Worm (Caenorhabditis elegans) whole organism, L1 larva: ENCODE data around the gene srh-42.
A peak's percentile ranks its signal among the peaks of the same experiment; 100 is the strongest.

Experiments
- C16A3.4 ChIP-seq: fragments of 150-350 bp; optimal IDR thresholded peaks from 2 replicates; lab custom pipeline; 2014; ENCODE audit warnings: missing biosample characterization, missing genetic modification characterization
- F16B12.6 ChIP-seq: fragments of 150-350 bp; optimal IDR thresholded peaks from 2 replicates; lab custom pipeline; 2014; ENCODE audit warnings: missing biosample characterization, missing genetic modification characterization
- alr-1 ChIP-seq: fragments of 200-800 bp; sonication (Bioruptor generic); optimal IDR thresholded peaks from 2 replicates; lab custom pipeline; 2018; ENCODE audit warnings: borderline replicate concordance, mild to moderate bottlenecking, missing genetic modification characterization, missing compliant biosample characterization
- aly-2 ChIP-seq: fragments of 150-350 bp; optimal IDR thresholded peaks from 2 replicates; lab custom pipeline; 2014; ENCODE audit warnings: missing biosample characterization, missing genetic modification characterization
- blmp-1 ChIP-seq: fragments of 150-350 bp; optimal IDR thresholded peaks from 2 replicates; lab custom pipeline; 2014; ENCODE audit warnings: missing biosample characterization, missing genetic modification characterization
- ceh-63 ChIP-seq: fragments of 200-800 bp; sonication (Bioruptor generic); optimal IDR thresholded peaks from 2 replicates; lab custom pipeline; 2018; ENCODE audit warnings: mild to moderate bottlenecking, missing genetic modification characterization, missing compliant biosample characterization
- ceh-8 ChIP-seq: fragments of 200-800 bp; sonication (Bioruptor generic); optimal IDR thresholded peaks from 2 replicates; lab custom pipeline; 2018; ENCODE audit warnings: mild to moderate bottlenecking, missing genetic modification characterization, moderate library complexity, missing compliant biosample characterization
- ceh-88 ChIP-seq: fragments of 200-800 bp; sonication (Bioruptor generic); IDR thresholded peaks from 2 replicates; pipeline ENCODE4 v1.3.6; 2022; ENCODE audit warnings: missing genetic modification characterization, missing compliant biosample characterization
- ceh-90 ChIP-seq: sonication (generic microtip); optimal IDR thresholded peaks from 2 replicates; lab custom pipeline; 2016; ENCODE audit warnings: missing genetic modification characterization, missing compliant biosample characterization
- dpl-1 ChIP-seq, 3 experiments: fragments of 150-350 bp in 2 of 3; sonication (generic microtip) in 1 of 3; optimal IDR thresholded peaks; 2 replicates each; lab custom pipeline; 2014 to 2017; ENCODE audit warnings: missing biosample characterization in 3 of 3, missing genetic modification characterization in 3 of 3, missing genetic modification reagents in 3 of 3
- efl-3 ChIP-seq: fragments of 200-800 bp; sonication (Bioruptor generic); optimal IDR thresholded peaks from 2 replicates; lab custom pipeline; 2018; ENCODE audit warnings: mild to moderate bottlenecking, missing genetic modification characterization, missing compliant biosample characterization
- egl-13 ChIP-seq: sonication (generic microtip); optimal IDR thresholded peaks from 2 replicates; lab custom pipeline; 2016; ENCODE audit warnings: missing genotype, missing genetic modification reagents, missing genetic modification characterization, missing compliant biosample characterization
- elt-2 ChIP-seq: sonication (generic microtip); optimal IDR thresholded peaks from 2 replicates; lab custom pipeline; 2016; ENCODE audit warnings: missing genetic modification characterization, mild to moderate bottlenecking, inconsistent platforms, missing compliant biosample characterization, missing genetic modification reagents
- elt-3 ChIP-seq, 6 experiments: fragments of 150-350 bp in 1 of 6; sonication (generic microtip); optimal IDR thresholded peaks; 2 replicates each; lab custom pipeline; 2017 to 2018; ENCODE audit warnings: missing biosample characterization in 6 of 6, missing genetic modification characterization in 6 of 6, inconsistent platforms in 1 of 6
- ets-5 ChIP-seq: fragments of 200-800 bp; sonication (Bioruptor generic); IDR thresholded peaks from 2 replicates; pipeline ENCODE4 v1.3.6; 2022; ENCODE audit warnings: missing genetic modification characterization, missing compliant biosample characterization
- fkh-4 ChIP-seq: sonication (generic microtip); optimal IDR thresholded peaks from 2 replicates; lab custom pipeline; 2016; ENCODE audit warnings: missing compliant biosample characterization, missing genetic modification characterization, borderline replicate concordance
- fkh-8 ChIP-seq: sonication (generic microtip); optimal IDR thresholded peaks from 2 replicates; lab custom pipeline; 2016; ENCODE audit warnings: mild to moderate bottlenecking, missing genetic modification characterization, missing compliant biosample characterization
- fos-1 ChIP-seq: fragments of 150-350 bp; optimal IDR thresholded peaks from 2 replicates; lab custom pipeline; 2014; ENCODE audit warnings: missing biosample characterization, missing genetic modification characterization
- grh-1 ChIP-seq: fragments of 200-800 bp; sonication (Bioruptor generic); IDR thresholded peaks from 2 replicates; pipeline ENCODE4 v1.3.6; 2022; ENCODE audit warnings: missing genetic modification reagents, missing genetic modification characterization, missing compliant biosample characterization
- hlh-17 ChIP-seq: fragments of 200-800 bp; sonication (Bioruptor generic); optimal IDR thresholded peaks from 2 replicates; lab custom pipeline; 2018; ENCODE audit warnings: missing genetic modification characterization, mild to moderate bottlenecking, missing compliant biosample characterization, moderate library complexity, borderline replicate concordance
- irx-1 ChIP-seq: sonication (generic microtip); optimal IDR thresholded peaks from 2 replicates; lab custom pipeline; 2016; ENCODE audit warnings: missing genetic modification characterization, missing compliant biosample characterization
- isw-1 ChIP-seq: fragments of 200-800 bp; sonication (Bioruptor generic); IDR thresholded peaks from 2 replicates; pipeline ENCODE4 v1.3.6; 2022; ENCODE audit warnings: missing genetic modification characterization, missing compliant biosample characterization
- jun-1 ChIP-seq: fragments of 150-350 bp; optimal IDR thresholded peaks from 2 replicates; lab custom pipeline; 2014; ENCODE audit warnings: missing biosample characterization, missing genetic modification reagents, missing genetic modification characterization
- lin-13 ChIP-seq: fragments of 150-350 bp; optimal IDR thresholded peaks from 2 replicates; lab custom pipeline; 2014; ENCODE audit warnings: missing biosample characterization, missing genetic modification reagents, missing genetic modification characterization
- lin-14 ChIP-seq: fragments of 200-800 bp; sonication (Bioruptor generic); optimal IDR thresholded peaks from 2 replicates; lab custom pipeline; 2018; ENCODE audit warnings: mild to moderate bottlenecking, missing genetic modification characterization, moderate library complexity, missing compliant biosample characterization
- lin-15B ChIP-seq: fragments of 150-350 bp; sonication (generic microtip); optimal IDR thresholded peaks from 3 replicates; lab custom pipeline; 2014; ENCODE audit warnings: missing biosample characterization, missing genetic modification characterization
- lin-35 ChIP-seq, 2 experiments: fragments of 150-350 bp; optimal IDR thresholded peaks; 2 replicates each; lab custom pipeline; 2014; ENCODE audit warnings: missing biosample characterization in 2 of 2, missing genetic modification characterization in 2 of 2, missing genetic modification reagents in 2 of 2
- lin-39 ChIP-seq: fragments of 150-350 bp; optimal IDR thresholded peaks from 2 replicates; lab custom pipeline; 2014; ENCODE audit warnings: missing biosample characterization, missing genetic modification reagents, missing genetic modification characterization
- lsy-2 ChIP-seq, 2 experiments: fragments of 150-350 bp; optimal IDR thresholded peaks; 2 replicates each; lab custom pipeline; 2014; ENCODE audit warnings: missing biosample characterization in 2 of 2, missing genetic modification characterization in 2 of 2
- mdl-1 ChIP-seq, 2 experiments: fragments of 150-350 bp; optimal IDR thresholded peaks; 2 replicates each; lab custom pipeline; 2014 to 2017; ENCODE audit warnings: missing biosample characterization in 2 of 2, missing genetic modification characterization in 2 of 2, inconsistent platforms in 1 of 2
- mef-2 ChIP-seq: fragments of 150-350 bp; optimal IDR thresholded peaks from 2 replicates; lab custom pipeline; 2014; ENCODE audit warnings: missing biosample characterization, missing genetic modification characterization
- mep-1 ChIP-seq: fragments of 150-350 bp; optimal IDR thresholded peaks from 2 replicates; lab custom pipeline; 2014; ENCODE audit warnings: missing biosample characterization, missing genetic modification characterization
- nhr-19 ChIP-seq: fragments of 200-800 bp; sonication (Bioruptor generic); conservative IDR thresholded peaks from 2 replicates; pipeline ENCODE4 v1.3.6; 2022; ENCODE audit warnings: missing genetic modification characterization, missing compliant biosample characterization
- nhr-237 ChIP-seq: fragments of 150-350 bp; optimal IDR thresholded peaks from 2 replicates; lab custom pipeline; 2014; ENCODE audit warnings: missing biosample characterization, missing genetic modification characterization
- nhr-28 ChIP-seq: fragments of 150-350 bp; optimal IDR thresholded peaks from 2 replicates; lab custom pipeline; 2014; ENCODE audit warnings: missing biosample characterization, missing genetic modification characterization
- nhr-47 ChIP-seq: sonication (generic microtip); optimal IDR thresholded peaks from 2 replicates; lab custom pipeline; 2016; ENCODE audit warnings: mild to moderate bottlenecking, missing genetic modification characterization, moderate library complexity, missing compliant biosample characterization
- nhr-77 ChIP-seq: fragments of 150-350 bp; optimal IDR thresholded peaks from 2 replicates; lab custom pipeline; 2014; ENCODE audit warnings: missing biosample characterization, missing genetic modification characterization
- nhr-84 ChIP-seq: sonication (generic microtip); optimal IDR thresholded peaks from 2 replicates; lab custom pipeline; 2017; ENCODE audit warnings: missing biosample characterization, missing genetic modification characterization
- nhr-90 ChIP-seq: sonication (generic microtip); optimal IDR thresholded peaks from 2 replicates; lab custom pipeline; 2016; ENCODE audit warnings: mild to moderate bottlenecking, missing genetic modification characterization, missing compliant biosample characterization; ENCODE audit not compliant: poor library complexity
- pax-3 ChIP-seq: fragments of 200-800 bp; sonication (Bioruptor generic); optimal IDR thresholded peaks from 2 replicates; lab custom pipeline; 2018; ENCODE audit warnings: mild to moderate bottlenecking, missing genetic modification characterization, moderate library complexity, missing compliant biosample characterization
- rnt-1 ChIP-seq: sonication (generic microtip); optimal IDR thresholded peaks from 2 replicates; lab custom pipeline; 2016; ENCODE audit warnings: mild to moderate bottlenecking, missing genetic modification characterization, moderate library complexity, missing compliant biosample characterization
- skn-1 ChIP-seq: fragments of 150-350 bp; optimal IDR thresholded peaks from 2 replicates; lab custom pipeline; 2014; ENCODE audit warnings: missing biosample characterization, missing genetic modification characterization
- snpc-4 ChIP-seq: fragments of 150-350 bp; optimal IDR thresholded peaks from 2 replicates; lab custom pipeline; 2014; ENCODE audit warnings: missing biosample characterization, missing genetic modification characterization
- snu-23 ChIP-seq: sonication (generic microtip); optimal IDR thresholded peaks from 2 replicates; lab custom pipeline; 2016; ENCODE audit warnings: missing genetic modification characterization, missing compliant biosample characterization
- sox-4 ChIP-seq: sonication (generic microtip); optimal IDR thresholded peaks from 2 replicates; lab custom pipeline; 2016; ENCODE audit warnings: missing genetic modification characterization, missing compliant biosample characterization
- sptf-1 ChIP-seq: fragments of 150-350 bp; optimal IDR thresholded peaks from 2 replicates; lab custom pipeline; 2014; ENCODE audit warnings: missing biosample characterization, missing genetic modification characterization
- tbx-2 ChIP-seq: sonication (generic microtip); optimal IDR thresholded peaks from 2 replicates; lab custom pipeline; 2016; ENCODE audit warnings: missing genetic modification characterization, missing compliant biosample characterization
- tlp-1 ChIP-seq: fragments of 150-350 bp; optimal IDR thresholded peaks from 2 replicates; lab custom pipeline; 2014; ENCODE audit warnings: missing biosample characterization, missing genetic modification characterization
- unc-130 ChIP-seq: fragments of 150-350 bp; optimal IDR thresholded peaks from 2 replicates; lab custom pipeline; 2017; ENCODE audit warnings: missing biosample characterization, missing genetic modification characterization, inconsistent platforms
- unc-62 ChIP-seq: fragments of 150-350 bp; optimal IDR thresholded peaks from 2 replicates; lab custom pipeline; 2014; ENCODE audit warnings: missing biosample characterization, missing genetic modification reagents, missing genetic modification characterization
- unc-86 ChIP-seq: sonication (generic microtip); optimal IDR thresholded peaks from 2 replicates; lab custom pipeline; 2016; ENCODE audit warnings: missing genetic modification characterization, missing compliant biosample characterization
- vab-15 ChIP-seq: sonication (generic microtip); optimal IDR thresholded peaks from 2 replicates; lab custom pipeline; 2017; ENCODE audit warnings: missing genotype, mild to moderate bottlenecking, missing genetic modification characterization, missing compliant biosample characterization
- zag-1 ChIP-seq: fragments of 150-350 bp; optimal IDR thresholded peaks from 2 replicates; lab custom pipeline; 2014; ENCODE audit warnings: missing biosample characterization, missing genetic modification characterization
- ztf-4 ChIP-seq: fragments of 150-350 bp; optimal IDR thresholded peaks from 2 replicates; lab custom pipeline; 2014; ENCODE audit warnings: missing biosample characterization, missing genetic modification characterization

The srh-42 gene

ce11 chrII:14296320-14296719, 7.5 kb upstream of the srh-42 start (continued):
- peak; percentile 80 for TF ChIP-seq lin-14 (GFP tag; lab: Kevin White, UChicago)
- TF ChIP-seq aly-2 (tag; lab: Kevin White, UChicago): no peak
- TF ChIP-seq sox-4: no peak
- TF ChIP-seq fkh-4 (tag; lab: Kevin White, UChicago): no peak
- TF ChIP-seq nhr-19 (GFP tag; lab: Robert Waterston, UW): peak; percentile 16; the same call in 1 of the 2 replicates
- no peak for TF ChIP-seq egl-13 (tag; lab: Kevin White, UChicago)
- no peak for TF ChIP-seq fkh-8 (tag; lab: Kevin White, UChicago)
- TF ChIP-seq C16A3.4 (tag; lab: Kevin White, UChicago): no peak
- no peak for TF ChIP-seq lin-39 (tag; lab: Kevin White, UChicago)
- no peak for TF ChIP-seq alr-1 (tag; lab: Kevin White, UChicago)
- TF ChIP-seq elt-2 (tag; lab: Kevin White, UChicago): peak; percentile 87
- no peak for TF ChIP-seq snpc-4 (tag; lab: Kevin White, UChicago)
- peak; percentile 66 for TF ChIP-seq skn-1 (tag; lab: Kevin White, UChicago)
- peak; percentile 2 for TF ChIP-seq rnt-1 (tag; lab: Kevin White, UChicago)
- TF ChIP-seq jun-1 (tag; lab: Kevin White, UChicago): no peak
- TF ChIP-seq nhr-77 (tag; lab: Kevin White, UChicago): peak; percentile 68
- peak; percentile 77 for TF ChIP-seq snu-23 (GFP tag; lab: Kevin White, UChicago)
- peak; percentile 75 for TF ChIP-seq mep-1 (tag; lab: Kevin White, UChicago)
- peak; percentile 14 to 68 for TF ChIP-seq lin-35 (GFP tag; optimal IDR thresholded peaks at IDR 0.05; lab: Kevin White, UChicago)
- no peak for TF ChIP-seq nhr-28
- TF ChIP-seq F16B12.6 (tag; lab: Kevin White, UChicago): no peak
- TF ChIP-seq lin-13 (GFP tag; lab: Kevin White, UChicago): no peak
- TF ChIP-seq irx-1 (tag; lab: Kevin White, UChicago): no peak
- peak; percentile 9 for TF ChIP-seq nhr-47 (tag; lab: Kevin White, UChicago)
- TF ChIP-seq dpl-1 (GFP tag; optimal IDR thresholded peaks at IDR 0.05; lab: Kevin White, UChicago): peak in 2 of 3 experiments; percentile 46 to 47
- no peak for TF ChIP-seq ceh-88
- peak; percentile 66 for TF ChIP-seq nhr-90 (tag; lab: Kevin White, UChicago)
- TF ChIP-seq ceh-63: no peak
- no peak for TF ChIP-seq sptf-1 (tag; lab: Kevin White, UChicago)
- TF ChIP-seq pax-3 (tag; lab: Kevin White, UChicago): no peak
- TF ChIP-seq tlp-1 (tag; lab: Kevin White, UChicago): no peak
- no peak for TF ChIP-seq lin-15B
- TF ChIP-seq fos-1 (tag; lab: Kevin White, UChicago): peak; percentile 32
- no peak for TF ChIP-seq efl-3
- peak in 2 of 6 experiments; percentile 19 to 72 for TF ChIP-seq elt-3 (tag; optimal IDR thresholded peaks at IDR 0.05; lab: Kevin White, UChicago)
- no peak for TF ChIP-seq ceh-8 (GFP tag; lab: Kevin White, UChicago)
- TF ChIP-seq grh-1 (GFP tag; lab: Robert Waterston, UW): no peak
- no peak for TF ChIP-seq mef-2 (tag; lab: Kevin White, UChicago)
- TF ChIP-seq unc-62: no peak
- TF ChIP-seq tbx-2 (tag; lab: Kevin White, UChicago): peak; percentile 35
- TF ChIP-seq mdl-1 (tag; optimal IDR thresholded peaks at IDR 0.05; lab: Kevin White, UChicago): peak in 1 of 2 experiments; percentile 96
- TF ChIP-seq isw-1: no peak
- no peak for TF ChIP-seq ztf-4 (tag; lab: Kevin White, UChicago)
- no peak for TF ChIP-seq ets-5 (GFP tag; lab: Robert Waterston, UW)
- no peak for TF ChIP-seq hlh-17
- no peak for TF ChIP-seq unc-86 (tag; lab: Kevin White, UChicago)
- no peak for TF ChIP-seq vab-15
- TF ChIP-seq blmp-1 (tag; lab: Kevin White, UChicago): peak; percentile 95
- TF ChIP-seq zag-1 (tag; lab: Kevin White, UChicago): no peak
- TF ChIP-seq ceh-90 (tag; lab: Kevin White, UChicago): no peak
- no peak for TF ChIP-seq unc-130 (tag; lab: Kevin White, UChicago)
- TF ChIP-seq nhr-84 (tag; lab: Kevin White, UChicago): no peak
- peak; percentile 24 to 46 for TF ChIP-seq lsy-2 (tag; optimal IDR thresholded peaks at IDR 0.05; lab: Kevin White, UChicago)
- TF ChIP-seq nhr-237 (tag; lab: Kevin White, UChicago): no peak
